Fruit fly (Drosophila melanogaster) whole organism, embryonic: ENCODE results near the gene CG32333.

Source experiments
- Antp ChIP-seq: fragments of 200-800 bp; sonication (Bioruptor generic); optimal IDR thresholded peaks from 3 replicates; lab custom pipeline; 2016; ENCODE audit warnings: missing biosample characterization, missing genetic modification characterization
- CG10209 ChIP-seq: fragments of 200-800 bp; sonication (Bioruptor generic); optimal IDR thresholded peaks from 3 replicates; lab custom pipeline; 2017; ENCODE audit warnings: missing biosample characterization, mild to moderate bottlenecking, missing genetic modification characterization, missing genetic modification reagents
- CG10462 ChIP-seq: fragments of 200-800 bp; sonication (Bioruptor generic); optimal IDR thresholded peaks from 2 replicates; lab custom pipeline; 2016; ENCODE audit warnings: missing biosample characterization, missing genetic modification characterization
- CG13123 ChIP-seq: fragments of 200-800 bp; sonication (Bioruptor generic); optimal IDR thresholded peaks from 2 replicates; lab custom pipeline; 2016; ENCODE audit warnings: missing biosample characterization, missing genetic modification characterization
- CG1647 ChIP-seq: fragments of 200-800 bp; sonication (Bioruptor generic); optimal IDR thresholded peaks from 3 replicates; lab custom pipeline; 2016; ENCODE audit warnings: missing biosample characterization, missing genetic modification characterization
- CG16815 ChIP-seq: fragments of 200-800 bp; sonication (Bioruptor generic); optimal IDR thresholded peaks from 3 replicates; lab custom pipeline; 2017; ENCODE audit warnings: missing biosample characterization, mild to moderate bottlenecking, missing genetic modification characterization
- CG33557 ChIP-seq: fragments of 200-800 bp; sonication (Bioruptor generic); optimal IDR thresholded peaks from 2 replicates; lab custom pipeline; 2019; ENCODE audit warnings: missing biosample characterization, mild to moderate bottlenecking, missing genetic modification characterization, moderate library complexity
- CG42726 ChIP-seq: fragments of 200-800 bp; sonication (Bioruptor generic); IDR thresholded peaks from 2 replicates; pipeline ENCODE4 v1.3.6; 2022; ENCODE audit warnings: missing biosample characterization, missing genetic modification characterization; ENCODE audit not compliant: partially characterized antibody
- CG6689 ChIP-seq: fragments of 200-800 bp; sonication (Bioruptor generic); IDR thresholded peaks from 2 replicates; pipeline ENCODE4 v1.3.6; 2022; ENCODE audit warnings: missing biosample characterization, missing genetic modification characterization
- CG6854 ChIP-seq: fragments of 200-800 bp; sonication (Bioruptor generic); optimal IDR thresholded peaks from 3 replicates; lab custom pipeline; 2017; ENCODE audit warnings: missing biosample characterization, mild to moderate bottlenecking, missing genetic modification characterization
- CG7745 ChIP-seq: fragments of 200-800 bp; sonication (Bioruptor generic); optimal IDR thresholded peaks from 2 replicates; lab custom pipeline; 2018; ENCODE audit warnings: missing biosample characterization, mild to moderate bottlenecking, missing genetic modification characterization, moderate library complexity
- CG8281 ChIP-seq: fragments of 200-800 bp; sonication (Bioruptor generic); optimal IDR thresholded peaks from 2 replicates; lab custom pipeline; 2018; ENCODE audit warnings: missing biosample characterization, mild to moderate bottlenecking, missing genetic modification characterization, moderate library complexity
- CG9727 ChIP-seq: fragments of 200-800 bp; sonication (Bioruptor generic); optimal IDR thresholded peaks from 3 replicates; lab custom pipeline; 2017; ENCODE audit warnings: missing biosample characterization, mild to moderate bottlenecking, missing genetic modification characterization
- CG9817 ChIP-seq: fragments of 200-800 bp; sonication (Bioruptor generic); optimal IDR thresholded peaks from 2 replicates; lab custom pipeline; 2018; ENCODE audit warnings: missing biosample characterization, mild to moderate bottlenecking, missing genetic modification characterization, moderate library complexity
- Dek ChIP-seq: fragments of 200-800 bp; sonication (Bioruptor generic); optimal IDR thresholded peaks from 3 replicates; lab custom pipeline; 2019; ENCODE audit warnings: missing biosample characterization, mild to moderate bottlenecking, missing genetic modification characterization, moderate library complexity
- Fer2 ChIP-seq: fragments of 200-800 bp; sonication (Bioruptor generic); optimal IDR thresholded peaks from 2 replicates; lab custom pipeline; 2018; ENCODE audit warnings: missing biosample characterization, mild to moderate bottlenecking, missing genetic modification characterization, moderate library complexity
- Fer3 ChIP-seq: fragments of 200-800 bp; sonication (Bioruptor generic); optimal IDR thresholded peaks from 2 replicates; lab custom pipeline; 2018; ENCODE audit warnings: missing biosample characterization, mild to moderate bottlenecking, missing genetic modification characterization, moderate library complexity
- Gsc ChIP-seq: fragments of 200-800 bp; sonication (Bioruptor generic); IDR thresholded peaks from 2 replicates; pipeline ENCODE4 v1.3.6; 2022; ENCODE audit warnings: missing biosample characterization, missing genetic modification characterization
- Hand ChIP-seq: fragments of 200-800 bp; sonication (Bioruptor generic); optimal IDR thresholded peaks from 2 replicates; lab custom pipeline; 2017; ENCODE audit warnings: mild to moderate bottlenecking, missing biosample characterization, missing genetic modification reagents, missing genetic modification characterization
- Hey ChIP-seq: fragments of 200-800 bp; sonication (Bioruptor generic); optimal IDR thresholded peaks from 3 replicates; lab custom pipeline; 2018; ENCODE audit warnings: missing biosample characterization, mild to moderate bottlenecking, missing genetic modification characterization
- Hsf ChIP-seq: fragments of 200-800 bp; sonication (Bioruptor generic); optimal IDR thresholded peaks from 3 replicates; lab custom pipeline; 2016; ENCODE audit warnings: missing biosample characterization, missing genetic modification characterization
- Jarid2 ChIP-seq: fragments of 200-800 bp; sonication (Bioruptor generic); optimal IDR thresholded peaks from 3 replicates; lab custom pipeline; 2017; ENCODE audit warnings: mild to moderate bottlenecking, missing biosample characterization, missing genetic modification reagents, missing genetic modification characterization
- Kr ChIP-seq: fragments of 200-800 bp; sonication (Bioruptor generic); optimal IDR thresholded peaks from 2 replicates; lab custom pipeline; 2017; ENCODE audit warnings: missing biosample characterization, mild to moderate bottlenecking, missing genetic modification characterization
- Mrtf ChIP-seq: fragments of 200-800 bp; sonication (Bioruptor generic); IDR thresholded peaks from 3 replicates; pipeline ENCODE4 v1.3.6; 2022; ENCODE audit warnings: missing biosample characterization, missing genetic modification characterization
- Neu2 ChIP-seq: fragments of 200-800 bp; sonication (Bioruptor generic); optimal IDR thresholded peaks from 3 replicates; lab custom pipeline; 2016; ENCODE audit warnings: missing biosample characterization, missing genetic modification characterization, borderline replicate concordance
- Side ChIP-seq: fragments of 200-800 bp; sonication (Bioruptor generic); optimal IDR thresholded peaks from 2 replicates; lab custom pipeline; 2016; ENCODE audit warnings: missing biosample characterization, missing genetic modification characterization
- Sox100B ChIP-seq: fragments of 200-800 bp; sonication (Bioruptor generic); optimal IDR thresholded peaks from 3 replicates; lab custom pipeline; 2018; ENCODE audit warnings: missing biosample characterization, mild to moderate bottlenecking, missing genetic modification characterization
- Sry-β ChIP-seq: fragments of 200-800 bp; sonication (Bioruptor generic); optimal IDR thresholded peaks from 2 replicates; lab custom pipeline; 2018; ENCODE audit warnings: missing biosample characterization, mild to moderate bottlenecking, missing genetic modification characterization, moderate library complexity
- Ssrp ChIP-seq: fragments of 200-800 bp; sonication (Bioruptor generic); optimal IDR thresholded peaks from 2 replicates; lab custom pipeline; 2018; ENCODE audit warnings: missing biosample characterization, mild to moderate bottlenecking, missing genetic modification characterization, moderate library complexity
- Trl ChIP-seq, 3 experiments: fragments of >200 bp in 2 of 3; fragments of 200-800 bp in 1 of 3; sonication (Bioruptor generic) in 1 of 3; optimal IDR thresholded peaks; 2 replicates in 1 of 3; 3 replicates in 2 of 3; lab custom pipeline; 2016 to 2017; ENCODE audit warnings: missing biosample characterization in 1 of 3, missing genetic modification characterization in 1 of 3
- al ChIP-seq: fragments of 200-800 bp; sonication (Bioruptor generic); IDR thresholded peaks from 2 replicates; pipeline ENCODE4 v1.3.6; 2022; ENCODE audit warnings: missing biosample characterization, missing genetic modification characterization
- chn ChIP-seq: fragments of 200-800 bp; sonication (Bioruptor generic); optimal IDR thresholded peaks from 2 replicates; lab custom pipeline; 2016; ENCODE audit warnings: missing biosample characterization, missing genetic modification characterization
- dati ChIP-seq: fragments of 200-800 bp; sonication (Bioruptor generic); IDR thresholded peaks from 2 replicates; pipeline ENCODE4 v1.3.6; 2022; ENCODE audit warnings: missing biosample characterization, missing genetic modification characterization
- dmrt99B ChIP-seq: fragments of 200-800 bp; sonication (Bioruptor generic); optimal IDR thresholded peaks from 2 replicates; lab custom pipeline; 2018; ENCODE audit warnings: missing biosample characterization, mild to moderate bottlenecking, missing genetic modification characterization, moderate library complexity
- dpn ChIP-seq, 2 experiments: fragments of 200-800 bp; sonication (Bioruptor generic); optimal IDR thresholded peaks; 3 replicates each; lab custom pipeline; 2016; ENCODE audit warnings: missing biosample characterization in 2 of 2, missing genetic modification characterization in 2 of 2
- dysf ChIP-seq: fragments of 200-800 bp; sonication (Bioruptor generic); IDR thresholded peaks from 3 replicates; pipeline ENCODE4 v1.3.6; 2022; ENCODE audit warnings: missing biosample characterization, missing genetic modification characterization
- esg ChIP-seq: fragments of 200-800 bp; sonication (Bioruptor generic); conservative IDR thresholded peaks from 2 replicates; pipeline ENCODE4 v1.3.6; 2022; ENCODE audit warnings: missing biosample characterization, missing genetic modification characterization
- gro ChIP-seq: fragments of 200-800 bp; sonication (Bioruptor generic); optimal IDR thresholded peaks from 2 replicates; lab custom pipeline; 2016; ENCODE audit warnings: missing biosample characterization, missing genetic modification characterization
- gsb ChIP-seq: fragments of 200-800 bp; sonication (Bioruptor generic); IDR thresholded peaks from 2 replicates; pipeline ENCODE4 v1.3.6; 2022; ENCODE audit warnings: missing biosample characterization, missing genetic modification characterization
- jumu ChIP-seq: fragments of 200-800 bp; sonication (Bioruptor generic); optimal IDR thresholded peaks from 3 replicates; lab custom pipeline; 2016; ENCODE audit warnings: missing biosample characterization, missing genetic modification characterization
- nmo ChIP-seq: fragments of 200-800 bp; sonication (Bioruptor generic); optimal IDR thresholded peaks from 2 replicates; lab custom pipeline; 2018; ENCODE audit warnings: missing biosample characterization, mild to moderate bottlenecking, missing genetic modification characterization, moderate library complexity
- row ChIP-seq: fragments of 200-800 bp; sonication (Bioruptor generic); IDR thresholded peaks from 3 replicates; pipeline ENCODE4 v1.3.6; 2022; ENCODE audit warnings: missing biosample characterization, missing genetic modification characterization
- run ChIP-seq: fragments of 200-800 bp; sonication (Bioruptor generic); optimal IDR thresholded peaks from 3 replicates; lab custom pipeline; 2018; ENCODE audit warnings: missing biosample characterization, mild to moderate bottlenecking, missing genetic modification characterization
- scrt ChIP-seq: fragments of 200-800 bp; sonication (Bioruptor generic); optimal IDR thresholded peaks from 2 replicates; lab custom pipeline; 2018; ENCODE audit warnings: missing biosample characterization, mild to moderate bottlenecking, missing genetic modification characterization, moderate library complexity
- sr ChIP-seq: fragments of 200-800 bp; sonication (Bioruptor generic); IDR thresholded peaks from 3 replicates; pipeline ENCODE4 v1.3.6; 2022; ENCODE audit warnings: missing biosample characterization, missing genetic modification characterization
- tio ChIP-seq: fragments of 200-800 bp; sonication (Bioruptor generic); optimal IDR thresholded peaks from 2 replicates; lab custom pipeline; 2017; ENCODE audit warnings: missing biosample characterization, missing genetic modification characterization, inconsistent platforms
- tna ChIP-seq: fragments of 200-800 bp; sonication (Bioruptor generic); IDR thresholded peaks from 2 replicates; pipeline ENCODE4 v1.3.6; 2022; ENCODE audit warnings: missing biosample characterization, missing genetic modification characterization; ENCODE audit not compliant: partially characterized antibody
- vnd ChIP-seq: fragments of 200-800 bp; sonication (Bioruptor generic); IDR thresholded peaks from 3 replicates; pipeline ENCODE4 v1.3.6; 2022; ENCODE audit warnings: missing biosample characterization, missing genetic modification characterization; ENCODE audit not compliant: partially characterized antibody
- vvl ChIP-seq: fragments of 200-800 bp; sonication (Bioruptor generic); IDR thresholded peaks from 2 replicates; pipeline ENCODE4 v1.3.6; 2022; ENCODE audit warnings: missing biosample characterization, missing genetic modification characterization
- wek ChIP-seq: fragments of 200-800 bp; sonication (Bioruptor generic); optimal IDR thresholded peaks from 3 replicates; lab custom pipeline; 2018; ENCODE audit warnings: missing biosample characterization, mild to moderate bottlenecking, missing genetic modification characterization, moderate library complexity

Gene CG32333

DNA sequence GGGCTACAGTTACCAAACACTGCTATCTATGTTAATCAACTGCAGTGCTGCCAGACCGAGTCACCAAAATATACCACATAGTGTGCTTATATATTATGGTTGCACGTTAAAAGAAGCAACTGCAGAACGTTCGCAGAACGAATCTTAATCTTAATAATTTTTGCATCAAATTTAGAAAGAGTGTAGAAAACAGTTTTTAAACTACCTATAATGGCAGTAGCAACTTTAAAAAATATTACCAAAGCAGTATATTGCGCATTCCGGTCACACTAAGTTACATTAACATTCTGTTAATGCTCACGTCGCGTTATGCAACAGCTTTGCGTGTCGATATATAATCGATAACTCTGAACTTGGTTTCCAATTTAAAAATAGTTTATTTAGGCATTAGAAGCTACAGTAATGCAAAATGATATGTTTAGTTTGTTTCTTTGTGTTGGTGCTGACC is 66.4 kb downstream of the CG32333 start, which contains the start of gene indra (continued):
- peak; percentile 81 for TF ChIP-seq row (GFP tag; lab: Robert Waterston, UW)
- TF ChIP-seq CG6854 (GFP tag; lab: Kevin White, UChicago), result no peak
- TF ChIP-seq jumu (GFP tag; lab: Kevin White, UChicago), result peak; percentile 52
- no peak for TF ChIP-seq dmrt99B
- TF ChIP-seq gsb (GFP tag; lab: Robert Waterston, UW), result no peak
- no peak for TF ChIP-seq Neu2
- TF ChIP-seq CG8281 (tag; lab: Kevin White, UChicago), result no peak
- peak; percentile 27 for TF ChIP-seq CG13123 (GFP tag; lab: Kevin White, UChicago)
- TF ChIP-seq Fer2 (tag; lab: Kevin White, UChicago), result no peak
- peak; percentile 7 for TF ChIP-seq Fer3
- TF ChIP-seq wek (GFP tag; lab: Kevin White, UChicago), result no peak
- TF ChIP-seq al (GFP tag; lab: Robert Waterston, UW), result 0 out of 2 replicates have a peak, but pooled peaks have one; percentile 26
- peak; percentile 65 to 66 for TF ChIP-seq dpn (GFP tag; optimal IDR thresholded peaks at IDR 0.05; lab: Kevin White, UChicago)
- peak; percentile 37 for TF ChIP-seq gro (GFP tag; lab: Kevin White, UChicago)
- TF ChIP-seq CG33557 (GFP tag; lab: Kevin White, UChicago), result peak; percentile 45
- TF ChIP-seq CG10209 (GFP tag; lab: Kevin White, UChicago), result peak; percentile 10
- no peak for TF ChIP-seq Mrtf (GFP tag; lab: Robert Waterston, UW)
- TF ChIP-seq chn (GFP tag; lab: Kevin White, UChicago), result peak; percentile 64
- no peak for TF ChIP-seq Side (GFP tag; lab: Kevin White, UChicago)
- peak; percentile 39; the same call in 1 of the 3 replicates for TF ChIP-seq dysf (GFP tag; lab: Robert Waterston, UW)
- no peak for TF ChIP-seq Jarid2 (GFP tag; lab: Kevin White, UChicago)
- no peak for TF ChIP-seq Dek
- no peak for TF ChIP-seq sr (GFP tag; lab: Robert Waterston, UW)
- TF ChIP-seq Trl (optimal IDR thresholded peaks at IDR 0.05; lab: Kevin White, UChicago), result no peak
- TF ChIP-seq Trl (GFP tag; optimal IDR thresholded peaks at IDR 0.05; lab: Kevin White, UChicago), result peak; percentile 27
- peak; percentile 59 for TF ChIP-seq CG9817
- TF ChIP-seq vnd (GFP tag; lab: Robert Waterston, UW), result peak; percentile 46; the same call in 2 of the 3 replicates
- peak; percentile 56; the same call in 1 of the 2 replicates for TF ChIP-seq CG6689 (GFP tag; lab: Robert Waterston, UW)
- no peak for TF ChIP-seq Sox100B (GFP tag; lab: Kevin White, UChicago)
- no peak; the same call in 1 of the 2 replicates for TF ChIP-seq tna (GFP tag; lab: Robert Waterston, UW)
- TF ChIP-seq Hey (tag; lab: Kevin White, UChicago), result no peak
- TF ChIP-seq esg (GFP tag; lab: Robert Waterston, UW), result peak; percentile 32; the same call in 1 of the 2 replicates
- no peak for TF ChIP-seq tio (GFP tag; lab: Kevin White, UChicago)
- peak; percentile 61 for TF ChIP-seq Antp
- peak; percentile 51 for TF ChIP-seq CG9727 (GFP tag; lab: Kevin White, UChicago)
- TF ChIP-seq Hsf (GFP tag; lab: Kevin White, UChicago), result peak; percentile 36
- TF ChIP-seq Hand (GFP tag; lab: Kevin White, UChicago), result no peak
- peak; percentile 58 for TF ChIP-seq CG1647
- no peak for TF ChIP-seq CG7745 (tag; lab: Kevin White, UChicago)
- TF ChIP-seq Gsc (GFP tag; lab: Robert Waterston, UW), result no peak
- TF ChIP-seq scrt (GFP tag; lab: Kevin White, UChicago), result no peak
- no peak for TF ChIP-seq dati (GFP tag; lab: Robert Waterston, UW)
- peak; percentile 53 for TF ChIP-seq Ssrp (tag; lab: Kevin White, UChicago)
- peak; percentile 74 for TF ChIP-seq vvl (GFP tag; lab: Robert Waterston, UW)
- no peak for TF ChIP-seq Kr (GFP tag; lab: Kevin White, UChicago)
- peak; percentile 36 for TF ChIP-seq CG10462 (GFP tag; lab: Kevin White, UChicago)
- no peak for TF ChIP-seq run (tag; lab: Kevin White, UChicago)
- TF ChIP-seq CG42726 (GFP tag; lab: Robert Waterston, UW), result no peak
- peak; percentile 74 for TF ChIP-seq nmo (GFP tag; lab: Kevin White, UChicago)
- no peak for TF ChIP-seq Sry-β (GFP tag; lab: Kevin White, UChicago)
- TF ChIP-seq CG16815, result peak; percentile 9
